Worm (Caenorhabditis elegans): ENCODE measurements around the gene K02C4.2.

K02C4.2 gene

ce11 chrII:8075324-8075810 lies at the start of gene K02C4.2 (continued):
- no peak for TF ChIP-seq ceh-82 (tag; optimal IDR thresholded peaks at IDR 0.05)
- TF ChIP-seq snpc-1.2 (GFP tag; IDR thresholded peaks at IDR 0.05), result no peak
- peak; percentile 70 to 89 for TF ChIP-seq daf-16 (GFP tag; optimal IDR thresholded peaks at IDR 0.05)
- TF ChIP-seq daf-16 (tag; optimal IDR thresholded peaks at IDR 0.05), result peak; percentile 86
- no peak for TF ChIP-seq mxl-2 (GFP tag; conservative IDR thresholded peaks at IDR 0.05)
- TF ChIP-seq hlh-11 (tag; optimal IDR thresholded peaks at IDR 0.05), result peak; percentile 94
- no peak for TF ChIP-seq set-16 (GFP tag; IDR thresholded peaks at IDR 0.05)
- peak; percentile 68; the same call in 1 of the 2 replicates for TF ChIP-seq madf-9 (GFP tag; conservative IDR thresholded peaks at IDR 0.05)
- TF ChIP-seq egl-43 (GFP tag; IDR thresholded peaks at IDR 0.05), result peak; percentile 96
- peak; percentile 40 for TF ChIP-seq unc-130 (GFP tag; optimal IDR thresholded peaks at IDR 0.05)
- TF ChIP-seq mes-2 (tag; optimal IDR thresholded peaks at IDR 0.05; ENCODE audit: poor library complexity, severe bottlenecking), result peak; percentile 89
- no peak for TF ChIP-seq F37D6.2 (tag; optimal IDR thresholded peaks at IDR 0.05)
- peak; percentile 92 for TF ChIP-seq duxl-1 (tag; optimal IDR thresholded peaks at IDR 0.05; ENCODE audit: poor library complexity)
- TF ChIP-seq Y105C5A.15 (GFP tag; IDR thresholded peaks at IDR 0.05), result 0 out of 2 replicates have a peak, but pooled peaks have one; percentile 56
- no peak for TF ChIP-seq ama-1 (optimal IDR thresholded peaks at IDR 0.05)
- peak; percentile 63; the same call in 1 of the 2 replicates for TF ChIP-seq ZK337.2 (GFP tag; IDR thresholded peaks at IDR 0.05)
- TF ChIP-seq nhr-237 (tag; optimal IDR thresholded peaks at IDR 0.05), result no peak
- no peak for TF ChIP-seq egl-27 (tag; optimal IDR thresholded peaks at IDR 0.05)
- TF ChIP-seq ztf-11 (tag; optimal IDR thresholded peaks at IDR 0.05), result no peak
- peak; percentile 47; the same call in 1 of the 2 replicates for TF ChIP-seq ctbp-1 (GFP tag; IDR thresholded peaks at IDR 0.05)
- TF ChIP-seq lin-38 (GFP tag; IDR thresholded peaks at IDR 0.05), result peak; percentile 83
- TF ChIP-seq nhr-102 (tag; optimal IDR thresholded peaks at IDR 0.05), result peak; percentile 75
- TF ChIP-seq nhr-28 (tag; optimal IDR thresholded peaks at IDR 0.05), result peak; percentile 54
- peak; percentile 12 for TF ChIP-seq snpc-4 (tag; optimal IDR thresholded peaks at IDR 0.05)
- peak; percentile 85 for TF ChIP-seq F26F4.8 (GFP tag; conservative IDR thresholded peaks at IDR 0.05)
- peak; percentile 90 for TF ChIP-seq nhr-111 (GFP tag; optimal IDR thresholded peaks at IDR 0.05)
- peak; percentile 64 for TF ChIP-seq spr-3 (GFP tag; optimal IDR thresholded peaks at IDR 0.05)
- TF ChIP-seq nhr-6 (tag; optimal IDR thresholded peaks at IDR 0.05), result peak; percentile 76
- peak in 1 of 2 experiments; percentile 78 for TF ChIP-seq lsy-2 (tag; optimal IDR thresholded peaks at IDR 0.05)
- peak; percentile 95 for TF ChIP-seq aha-1 (tag)
- peak; percentile 85 for TF ChIP-seq pha-4 (GFP tag; IDR thresholded peaks at IDR 0.05)
- TF ChIP-seq pha-4 (tag; optimal IDR thresholded peaks at IDR 0.05), result no peak
- peak; percentile 72 for TF ChIP-seq sdz-12 (GFP tag; optimal IDR thresholded peaks at IDR 0.05)
- peak; percentile 77 for TF ChIP-seq ztf-7 (tag; optimal IDR thresholded peaks at IDR 0.05)
- no peak for TF ChIP-seq nhr-76 (tag; optimal IDR thresholded peaks at IDR 0.05)
- TF ChIP-seq unc-39 (tag; optimal IDR thresholded peaks at IDR 0.05), result no peak
- TF ChIP-seq Y48G9A.11 (GFP tag; IDR thresholded peaks at IDR 0.05), result peak; percentile 80; the same call in 1 of the 2 replicates
- peak; percentile 93 for TF ChIP-seq dmd-8 (GFP tag; IDR thresholded peaks at IDR 0.05)
- TF ChIP-seq mep-1 (tag; optimal IDR thresholded peaks at IDR 0.05), result peak; percentile 83
- TF ChIP-seq T20F7.1 (GFP tag; optimal IDR thresholded peaks at IDR 0.05), result peak; percentile 67
- no peak for TF ChIP-seq unc-62 (GFP tag; optimal IDR thresholded peaks at IDR 0.05 in 1 of 2)
- no peak for TF ChIP-seq unc-62 (tag; optimal IDR thresholded peaks at IDR 0.05)
- TF ChIP-seq php-3 (GFP tag; IDR thresholded peaks at IDR 0.05), result peak; percentile 78
- TF ChIP-seq fos-1 (tag; optimal IDR thresholded peaks at IDR 0.05), result no peak
- peak; percentile 18 for TF ChIP-seq nhr-10 (tag; optimal IDR thresholded peaks at IDR 0.05)
- peak; percentile 62 for TF ChIP-seq rbr-2 (tag; optimal IDR thresholded peaks at IDR 0.05)
